Fruit fly (Drosophila melanogaster) whole organism, embryonic: ENCODE results near the gene CG33647.

Source experiments
- Abd-B ChIP-seq: fragments of 200-800 bp; sonication (Bioruptor generic); optimal IDR thresholded peaks from 2 replicates; lab custom pipeline; 2018; ENCODE audit warnings: missing biosample characterization, mild to moderate bottlenecking, missing genetic modification characterization, moderate library complexity
- CG10209 ChIP-seq: fragments of 200-800 bp; sonication (Bioruptor generic); optimal IDR thresholded peaks from 3 replicates; lab custom pipeline; 2017; ENCODE audit warnings: missing biosample characterization, mild to moderate bottlenecking, missing genetic modification characterization, missing genetic modification reagents
- CG11504 ChIP-seq: fragments of 200-800 bp; sonication (Bioruptor generic); optimal IDR thresholded peaks from 3 replicates; lab custom pipeline; 2019; ENCODE audit warnings: missing biosample characterization, mild to moderate bottlenecking, missing genetic modification characterization, moderate library complexity
- CG14441 ChIP-seq: fragments of 200-800 bp; sonication (Bioruptor generic); IDR thresholded peaks from 2 replicates; pipeline ENCODE4 v1.3.6; 2022; ENCODE audit warnings: missing biosample characterization, missing genetic modification characterization
- CG15269 ChIP-seq: fragments of 200-800 bp; sonication (Bioruptor generic); optimal IDR thresholded peaks from 2 replicates; lab custom pipeline; 2018; ENCODE audit warnings: missing biosample characterization, mild to moderate bottlenecking, missing genetic modification characterization, moderate library complexity
- CG15479 ChIP-seq: fragments of 200-800 bp; sonication (Bioruptor generic); optimal IDR thresholded peaks from 3 replicates; lab custom pipeline; 2019; ENCODE audit warnings: missing biosample characterization, mild to moderate bottlenecking, missing genetic modification characterization, moderate library complexity
- CG17186 ChIP-seq: fragments of 200-800 bp; sonication (Bioruptor generic); optimal IDR thresholded peaks from 3 replicates; lab custom pipeline; 2017; ENCODE audit warnings: missing biosample characterization, missing genetic modification reagents, missing genetic modification characterization
- CG17359 ChIP-seq: fragments of 200-800 bp; sonication (Bioruptor generic); optimal IDR thresholded peaks from 3 replicates; lab custom pipeline; 2018; ENCODE audit warnings: missing biosample characterization, mild to moderate bottlenecking, missing genetic modification characterization, moderate library complexity
- CG17361 ChIP-seq: fragments of 200-800 bp; sonication (Bioruptor generic); IDR thresholded peaks from 3 replicates; pipeline ENCODE4 v1.3.6; 2022; ENCODE audit warnings: missing biosample characterization, missing genetic modification characterization
- CG17829 ChIP-seq: fragments of 200-800 bp; optimal IDR thresholded peaks from 2 replicates; lab custom pipeline; 2019; ENCODE audit warnings: missing biosample characterization, mild to moderate bottlenecking, missing genetic modification characterization, moderate library complexity
- CG31224 ChIP-seq: fragments of 200-800 bp; sonication (Bioruptor generic); IDR thresholded peaks from 2 replicates; pipeline ENCODE4 v1.3.6; 2022; ENCODE audit warnings: missing biosample characterization, missing genetic modification characterization
- CG32532 ChIP-seq: fragments of 200-800 bp; sonication (Bioruptor generic); IDR thresholded peaks from 2 replicates; pipeline ENCODE4 v1.3.6; 2022; ENCODE audit warnings: missing biosample characterization, missing genetic modification characterization
- CG3281 ChIP-seq: fragments of 200-800 bp; sonication (Bioruptor generic); optimal IDR thresholded peaks from 3 replicates; lab custom pipeline; 2017; ENCODE audit warnings: missing biosample characterization, mild to moderate bottlenecking, missing genetic modification characterization
- CG34224 ChIP-seq: fragments of 200-800 bp; sonication (Bioruptor generic); IDR thresholded peaks from 3 replicates; pipeline ENCODE4 v1.3.6; 2022; ENCODE audit warnings: missing biosample characterization, missing genetic modification characterization; ENCODE audit not compliant: partially characterized antibody
- CG4424 ChIP-seq: fragments of 200-800 bp; sonication (Bioruptor generic); optimal IDR thresholded peaks from 3 replicates; lab custom pipeline; 2016; ENCODE audit warnings: missing biosample characterization, missing genetic modification characterization
- CG5953 ChIP-seq: fragments of 200-800 bp; sonication (Bioruptor generic); IDR thresholded peaks from 2 replicates; pipeline ENCODE4 v1.3.6; 2022; ENCODE audit warnings: missing biosample characterization, missing genetic modification characterization
- CG7987 ChIP-seq: fragments of 200-800 bp; sonication (Bioruptor generic); optimal IDR thresholded peaks from 2 replicates; lab custom pipeline; 2018; ENCODE audit warnings: missing biosample characterization, mild to moderate bottlenecking, missing genetic modification characterization, moderate library complexity
- CG8290 ChIP-seq, 3 experiments: fragments of 200-800 bp; sonication (Bioruptor generic); optimal IDR thresholded peaks; 2 replicates each; lab custom pipeline; 2016 to 2019; ENCODE audit warnings: missing biosample characterization in 3 of 3, missing genetic modification characterization in 3 of 3, mild to moderate bottlenecking in 2 of 3, moderate library complexity in 1 of 3
- CG8924 ChIP-seq: fragments of 200-800 bp; optimal IDR thresholded peaks from 3 replicates; lab custom pipeline; 2019; ENCODE audit warnings: missing biosample characterization, mild to moderate bottlenecking, missing genetic modification characterization, moderate library complexity
- CG9437 ChIP-seq: fragments of 200-800 bp; sonication (Bioruptor generic); optimal IDR thresholded peaks from 2 replicates; lab custom pipeline; 2018; ENCODE audit warnings: missing biosample characterization, mild to moderate bottlenecking, missing genetic modification characterization
- CG9727 ChIP-seq: fragments of 200-800 bp; sonication (Bioruptor generic); optimal IDR thresholded peaks from 3 replicates; lab custom pipeline; 2017; ENCODE audit warnings: missing biosample characterization, mild to moderate bottlenecking, missing genetic modification characterization
- CG9932 ChIP-seq: fragments of 200-800 bp; sonication (Bioruptor generic); IDR thresholded peaks from 2 replicates; pipeline ENCODE4 v1.3.6; 2022; ENCODE audit warnings: missing biosample characterization, missing genetic modification characterization
- D19A ChIP-seq: fragments of 200-800 bp; optimal IDR thresholded peaks from 3 replicates; lab custom pipeline; 2019; ENCODE audit warnings: missing biosample characterization, mild to moderate bottlenecking, missing genetic modification characterization, moderate library complexity
- Deaf1 ChIP-seq: fragments of 200-800 bp; optimal IDR thresholded peaks from 3 replicates; lab custom pipeline; 2019; ENCODE audit warnings: missing biosample characterization, mild to moderate bottlenecking, missing genetic modification characterization, moderate library complexity
- Fer1 ChIP-seq: fragments of 200-800 bp; sonication (Bioruptor generic); optimal IDR thresholded peaks from 2 replicates; lab custom pipeline; 2017; ENCODE audit warnings: missing biosample characterization, mild to moderate bottlenecking, missing genetic modification characterization
- H2.0 ChIP-seq: fragments of 200-800 bp; sonication (Bioruptor generic); IDR thresholded peaks from 2 replicates; pipeline ENCODE4 v1.3.6; 2022; ENCODE audit warnings: missing biosample characterization, missing genetic modification characterization
- Lim3 ChIP-seq: fragments of 200-800 bp; sonication (Bioruptor generic); IDR thresholded peaks from 2 replicates; pipeline ENCODE4 v1.3.6; 2022; ENCODE audit warnings: missing biosample characterization, missing genetic modification characterization
- NC2α ChIP-seq: fragments of 200-800 bp; sonication (Bioruptor generic); optimal IDR thresholded peaks from 2 replicates; lab custom pipeline; 2016; ENCODE audit warnings: missing biosample characterization, missing genetic modification characterization
- Usf ChIP-seq: fragments of 200-800 bp; sonication (Bioruptor generic); optimal IDR thresholded peaks from 2 replicates; lab custom pipeline; 2017; ENCODE audit warnings: missing genotype, missing biosample characterization, missing genetic modification characterization
- Xbp1 ChIP-seq: fragments of 200-800 bp; sonication (Bioruptor generic); optimal IDR thresholded peaks from 3 replicates; lab custom pipeline; 2016; ENCODE audit warnings: missing biosample characterization, mild to moderate bottlenecking, missing genetic modification characterization
- Xrp1 ChIP-seq: fragments of 200-800 bp; sonication (Bioruptor generic); IDR thresholded peaks from 2 replicates; pipeline ENCODE4 v1.3.6; 2022; ENCODE audit warnings: missing biosample characterization, missing genetic modification characterization
- bcd ChIP-seq: fragments of 200-800 bp; sonication (Bioruptor generic); optimal IDR thresholded peaks from 2 replicates; lab custom pipeline; 2017; ENCODE audit warnings: missing biosample characterization, mild to moderate bottlenecking, missing genetic modification characterization
- dmrt99B ChIP-seq: fragments of 200-800 bp; sonication (Bioruptor generic); optimal IDR thresholded peaks from 2 replicates; lab custom pipeline; 2018; ENCODE audit warnings: missing biosample characterization, mild to moderate bottlenecking, missing genetic modification characterization, moderate library complexity
- dysf ChIP-seq: fragments of 200-800 bp; sonication (Bioruptor generic); IDR thresholded peaks from 3 replicates; pipeline ENCODE4 v1.3.6; 2022; ENCODE audit warnings: missing biosample characterization, missing genetic modification characterization
- fd3F ChIP-seq: fragments of 200-800 bp; sonication (Bioruptor generic); optimal IDR thresholded peaks from 2 replicates; lab custom pipeline; 2018; ENCODE audit warnings: missing biosample characterization, mild to moderate bottlenecking, missing genetic modification characterization, moderate library complexity
- fd96Cb ChIP-seq: fragments of 200-800 bp; sonication (Bioruptor generic); optimal IDR thresholded peaks from 2 replicates; lab custom pipeline; 2018; ENCODE audit warnings: missing biosample characterization, mild to moderate bottlenecking, missing genetic modification characterization, moderate library complexity
- gcm ChIP-seq: fragments of 200-800 bp; sonication (Bioruptor generic); optimal IDR thresholded peaks from 2 replicates; lab custom pipeline; 2019; ENCODE audit warnings: missing biosample characterization, mild to moderate bottlenecking, missing genetic modification characterization, moderate library complexity
- h ChIP-seq: fragments of >200 bp; optimal IDR thresholded peaks from 2 replicates; lab custom pipeline; 2017
- hkb ChIP-seq, 2 experiments: fragments of 200-800 bp in 1 of 2; fragments of >200 bp in 1 of 2; sonication (Bioruptor generic) in 1 of 2; IDR thresholded peaks in 1 of 2; optimal IDR thresholded peaks in 1 of 2; 2 replicates each; pipeline versions ENCODE4 v1.3.6 to Lab custom; 2017 to 2022; ENCODE audit warnings: missing biosample characterization in 1 of 2, missing genetic modification characterization in 1 of 2
- kah ChIP-seq: fragments of 200-800 bp; sonication (Bioruptor generic); optimal IDR thresholded peaks from 2 replicates; lab custom pipeline; 2018; ENCODE audit warnings: missing biosample characterization, mild to moderate bottlenecking, missing genetic modification characterization
- lilli ChIP-seq: fragments of 200-800 bp; sonication (Bioruptor generic); optimal IDR thresholded peaks from 3 replicates; lab custom pipeline; 2016; ENCODE audit warnings: missing biosample characterization, missing genetic modification characterization
- luna ChIP-seq: fragments of 200-800 bp; sonication (Bioruptor generic); optimal IDR thresholded peaks from 2 replicates; lab custom pipeline; 2016; ENCODE audit warnings: missing biosample characterization, missing genetic modification characterization
- nmo ChIP-seq: fragments of 200-800 bp; sonication (Bioruptor generic); optimal IDR thresholded peaks from 2 replicates; lab custom pipeline; 2018; ENCODE audit warnings: missing biosample characterization, mild to moderate bottlenecking, missing genetic modification characterization, moderate library complexity
- oc ChIP-seq: fragments of 200-800 bp; sonication (Bioruptor generic); optimal IDR thresholded peaks from 2 replicates; lab custom pipeline; 2018; ENCODE audit warnings: missing biosample characterization, mild to moderate bottlenecking, missing genetic modification characterization, moderate library complexity
- run ChIP-seq: fragments of 200-800 bp; sonication (Bioruptor generic); optimal IDR thresholded peaks from 3 replicates; lab custom pipeline; 2018; ENCODE audit warnings: missing biosample characterization, mild to moderate bottlenecking, missing genetic modification characterization
- sens ChIP-seq: fragments of 200-800 bp; sonication (Bioruptor generic); peaks from one replicate; lab custom pipeline; 2016; ENCODE audit warnings: missing biosample characterization, missing genetic modification characterization
- tap ChIP-seq: fragments of 200-800 bp; optimal IDR thresholded peaks from 3 replicates; lab custom pipeline; 2019; ENCODE audit warnings: missing biosample characterization, mild to moderate bottlenecking, missing genetic modification characterization, moderate library complexity
- tin ChIP-seq: fragments of 200-800 bp; sonication (Bioruptor generic); optimal IDR thresholded peaks from 3 replicates; lab custom pipeline; 2016; ENCODE audit warnings: missing biosample characterization, missing genetic modification characterization
- unpg ChIP-seq: fragments of 200-800 bp; sonication (Bioruptor generic); optimal IDR thresholded peaks from 3 replicates; lab custom pipeline; 2018; ENCODE audit warnings: missing biosample characterization, mild to moderate bottlenecking, missing genetic modification characterization, moderate library complexity
- vvl ChIP-seq: fragments of 200-800 bp; sonication (Bioruptor generic); IDR thresholded peaks from 2 replicates; pipeline ENCODE4 v1.3.6; 2022; ENCODE audit warnings: missing biosample characterization, missing genetic modification characterization

The CG33647 gene

dm6 chr3L:19216377-19216776, 19.8 kb upstream of the CG33647 start (continued):
- TF ChIP-seq dysf (GFP tag; lab: Robert Waterston, UW) (peak; percentile 47; the same call in 1 of the 3 replicates), CG5953 (GFP tag; lab: Robert Waterston, UW) (no peak), CG17829 (tag; lab: Kevin White, UChicago) (peak; percentile 45), D19A (tag; lab: Kevin White, UChicago) (peak; percentile 43), Deaf1 (tag; lab: Kevin White, UChicago) (peak; percentile 28), Usf (GFP tag; lab: Kevin White, UChicago) (no peak), kah (GFP tag; lab: Kevin White, UChicago) (peak; percentile 2), CG3281 (peak; percentile 67), Xrp1 (GFP tag; lab: Robert Waterston, UW) (peak; percentile 55; the same call in 1 of the 2 replicates), oc (peak; percentile 0), Abd-B (GFP tag; lab: Kevin White, UChicago) (peak; percentile 44), Fer1 (peak; percentile 71), CG17361 (GFP tag; lab: Robert Waterston, UW) (0 out of 3 replicates have a peak, but pooled peaks have one; percentile 46), CG10209 (GFP tag; lab: Kevin White, UChicago) (peak; percentile 22), dmrt99B (tag; lab: Kevin White, UChicago) (peak; percentile 77), hkb (optimal IDR thresholded peaks at IDR 0.05; lab: Kevin White, UChicago) (no peak), hkb (GFP tag; IDR thresholded peaks at IDR 0.05; lab: Robert Waterston, UW) (peak; percentile 56), vvl (peak; percentile 80), H2.0 (GFP tag; lab: Robert Waterston, UW) (no peak), unpg (GFP tag; lab: Kevin White, UChicago) (peak; percentile 64), lilli (peak; percentile 20), fd3F (GFP tag; lab: Kevin White, UChicago) (peak; percentile 14), CG8290 (GFP tag; optimal IDR thresholded peaks at IDR 0.05; lab: Kevin White, UChicago) (no peak), CG8290 (tag; optimal IDR thresholded peaks at IDR 0.05; lab: Kevin White, UChicago) (peak in 1 of 2 experiments; percentile 39), CG9727 (GFP tag; lab: Kevin White, UChicago) (peak; percentile 32), CG34224 (GFP tag; lab: Robert Waterston, UW) (no peak), CG17359 (tag; lab: Kevin White, UChicago) (peak; percentile 62), CG11504 (tag; lab: Kevin White, UChicago) (peak; percentile 69), CG4424 (GFP tag; lab: Kevin White, UChicago) (peak; percentile 41), h (lab: Kevin White, UChicago) (no peak), Lim3 (GFP tag; lab: Robert Waterston, UW) (no peak), CG9932 (GFP tag; lab: Robert Waterston, UW) (peak; percentile 42; the same call in 1 of the 2 replicates), tap (peak; percentile 53), gcm (GFP tag; lab: Kevin White, UChicago) (peak; percentile 1), CG32532 (GFP tag; lab: Robert Waterston, UW) (peak; percentile 62), Xbp1 (GFP tag; lab: Kevin White, UChicago) (peak; percentile 35), nmo (peak; percentile 30), run (tag; lab: Kevin White, UChicago) (peak; percentile 17), CG15479 (GFP tag; lab: Kevin White, UChicago) (no peak), CG31224 (GFP tag; lab: Robert Waterston, UW) (peak; percentile 22; the same call in 1 of the 2 replicates), NC2α (no peak), CG8924 (tag; lab: Kevin White, UChicago) (peak; percentile 51), tin (peak; percentile 7), fd96Cb (tag; lab: Kevin White, UChicago) (peak; percentile 27), CG9437 (no peak), sens (GFP tag; lab: Kevin White, UChicago) (peak; percentile 17), CG7987 (GFP tag; lab: Kevin White, UChicago) (peak; percentile 18), CG14441 (GFP tag; lab: Robert Waterston, UW) (peak; percentile 22; the same call in 1 of the 2 replicates), CG17186 (no peak), CG15269 (peak; percentile 58), bcd (peak; percentile 51), luna (GFP tag; lab: Kevin White, UChicago) (no peak)
